Fruit fly (Drosophila melanogaster): ENCODE data around the gene Naa20B.

Gene Naa20B

DNA sequence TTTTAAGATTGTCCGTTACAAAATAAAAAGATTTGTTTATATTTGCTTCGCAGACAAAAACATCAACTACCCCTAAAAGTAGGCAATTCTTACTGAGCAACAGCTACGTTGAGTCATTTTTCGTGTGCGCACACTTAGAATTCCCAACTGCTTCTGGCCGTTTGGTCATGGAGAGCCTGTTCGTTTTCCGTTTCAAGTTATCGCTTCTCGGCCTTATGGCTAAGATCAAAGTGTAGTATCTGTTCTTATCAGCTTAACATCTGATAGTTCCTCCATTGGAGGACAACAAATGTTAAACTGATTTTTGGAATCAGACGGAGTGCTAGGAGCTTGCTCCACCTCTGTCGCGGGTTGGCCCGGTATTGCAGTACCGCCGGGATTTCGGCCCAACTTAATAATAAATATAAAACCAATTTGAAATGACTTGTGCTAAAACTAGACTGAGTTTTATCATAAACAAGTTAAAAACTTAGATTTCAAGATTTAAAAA lies 41.6 kb upstream of the Naa20B start (continued):
- TF ChIP-seq mld (GFP tag; IDR thresholded peaks at IDR 0.05; ENCODE audit: partially characterized antibody) (peak; percentile 69; the same call in 2 of the 3 replicates), pzg (GFP tag; optimal IDR thresholded peaks at IDR 0.05) (peak; percentile 3), CG9727 (GFP tag; optimal IDR thresholded peaks at IDR 0.05) (peak; percentile 25), CG30403 (GFP tag; optimal IDR thresholded peaks at IDR 0.05) (peak; percentile 30), Rfx (GFP tag; IDR thresholded peaks at IDR 0.05) (peak; percentile 56; the same call in 1 of the 2 replicates), mam (GFP tag; optimal IDR thresholded peaks at IDR 0.05) (peak; percentile 36), Stat92E (GFP tag; optimal IDR thresholded peaks at IDR 0.05) (peak in 1 of 3 experiments; percentile 87), Atf6 (GFP tag; IDR thresholded peaks at IDR 0.05) (peak; percentile 49; the same call in 1 of the 2 replicates), CG3838 (GFP tag; optimal IDR thresholded peaks at IDR 0.05) (peak; percentile 27), dmrt99B (tag; optimal IDR thresholded peaks at IDR 0.05) (peak; percentile 65), CG18262 (tag; optimal IDR thresholded peaks at IDR 0.05) (peak; percentile 44), tna (GFP tag; IDR thresholded peaks at IDR 0.05; ENCODE audit: partially characterized antibody) (peak; percentile 55), Nf-YC (tag; optimal IDR thresholded peaks at IDR 0.05) (peak; percentile 37), lilli (GFP tag; optimal IDR thresholded peaks at IDR 0.05) (peak; percentile 59), kni (GFP tag; optimal IDR thresholded peaks at IDR 0.05) (peak; percentile 95), D19A (tag; optimal IDR thresholded peaks at IDR 0.05) (peak; percentile 21), CG3847 (GFP tag; IDR thresholded peaks at IDR 0.05) (0 out of 2 replicates have a peak, but pooled peaks have one; percentile 13), chm (GFP tag; IDR thresholded peaks at IDR 0.05) (peak; percentile 72; the same call in 1 of the 2 replicates), CG17361 (GFP tag; IDR thresholded peaks at IDR 0.05) (peak; percentile 52; the same call in 1 of the 3 replicates), CG34376 (GFP tag; optimal IDR thresholded peaks at IDR 0.05) (peak; percentile 88), CG6791 (GFP tag; IDR thresholded peaks at IDR 0.05; ENCODE audit: partially characterized antibody) (0 out of 3 replicates have a peak, but pooled peaks have one; percentile 63), tin (GFP tag; optimal IDR thresholded peaks at IDR 0.05) (peak; percentile 40), CG16863 (GFP tag; optimal IDR thresholded peaks at IDR 0.05) (peak; percentile 31), ranshi (GFP tag; IDR thresholded peaks at IDR 0.05) (0 out of 2 replicates have a peak, but pooled peaks have one; percentile 58), CHES-1-like (GFP tag; optimal IDR thresholded peaks at IDR 0.05) (peak; percentile 24), vfl (GFP tag; optimal IDR thresholded peaks at IDR 0.05) (peak; percentile 21), Antp (GFP tag; optimal IDR thresholded peaks at IDR 0.05) (peak; percentile 75), CG9932 (GFP tag; IDR thresholded peaks at IDR 0.05) (peak; percentile 59; the same call in 1 of the 2 replicates), pho (GFP tag; optimal IDR thresholded peaks at IDR 0.05) (peak; percentile 56), CG3281 (GFP tag; optimal IDR thresholded peaks at IDR 0.05) (peak; percentile 24), Ssrp (tag; optimal IDR thresholded peaks at IDR 0.05) (peak; percentile 2), stwl (tag; optimal IDR thresholded peaks at IDR 0.05) (peak; percentile 5), CG17328 (GFP tag; IDR thresholded peaks at IDR 0.05) (peak; percentile 8; the same call in 1 of the 2 replicates), abd-A (tag; optimal IDR thresholded peaks at IDR 0.05) (peak; percentile 76), CG15696 (tag; optimal IDR thresholded peaks at IDR 0.05) (peak; percentile 73), CG15514 (GFP tag; optimal IDR thresholded peaks at IDR 0.05) (peak; percentile 28), CG9817 (tag; optimal IDR thresholded peaks at IDR 0.05) (peak; percentile 26), slou (GFP tag; optimal IDR thresholded peaks at IDR 0.05) (peak; percentile 26), nom (GFP tag; optimal IDR thresholded peaks at IDR 0.05) (peak; percentile 41), z (GFP tag; IDR thresholded peaks at IDR 0.05) (peak; percentile 59; the same call in 2 of the 3 replicates), stc (GFP tag; IDR thresholded peaks at IDR 0.05) (peak; percentile 50; the same call in 1 of the 2 replicates), Xrp1 (GFP tag; IDR thresholded peaks at IDR 0.05) (peak; percentile 72), CG14014 (GFP tag; IDR thresholded peaks at IDR 0.05) (peak; percentile 41; the same call in 1 of the 2 replicates), bab2 (GFP tag; optimal IDR thresholded peaks at IDR 0.05) (peak; percentile 14), her (GFP tag; optimal IDR thresholded peaks at IDR 0.05) (peak; percentile 73), chif (GFP tag; optimal IDR thresholded peaks at IDR 0.05) (peak in 1 of 2 experiments; percentile 52), CG4820 (GFP tag; optimal IDR thresholded peaks at IDR 0.05) (peak; percentile 17), CG10654 (GFP tag; optimal IDR thresholded peaks at IDR 0.05) (peak; percentile 20), insv (GFP tag; optimal IDR thresholded peaks at IDR 0.05) (peak in 1 of 2 experiments; percentile 63)

Data from whole organism, embryonic.